Worm (Caenorhabditis elegans) whole organism, young adult: ENCODE data around the gene M163.5.

Source experiments
- B0261.1 ChIP-seq: sonication (generic microtip); optimal IDR thresholded peaks from 2 replicates; lab custom pipeline; 2016; ENCODE audit warnings: mild to moderate bottlenecking, missing genetic modification characterization, moderate library complexity, missing compliant biosample characterization
- B0336.3 ChIP-seq: fragments of 200-800 bp; sonication (Bioruptor generic); IDR thresholded peaks from 2 replicates; pipeline ENCODE4 v1.3.6; 2022; ENCODE audit warnings: missing genetic modification characterization, missing compliant biosample characterization
- C06A6.2 ChIP-seq: fragments of 200-800 bp; sonication (Bioruptor generic); conservative IDR thresholded peaks from 2 replicates; pipeline ENCODE4 v1.3.6; 2022; ENCODE audit warnings: missing genetic modification characterization, missing compliant biosample characterization
- C17E4.6 ChIP-seq: fragments of 200-800 bp; sonication (Bioruptor generic); IDR thresholded peaks from 2 replicates; pipeline ENCODE4 v1.3.6; 2022; ENCODE audit warnings: missing genetic modification reagents, missing genetic modification characterization, missing compliant biosample characterization
- F23B12.7 ChIP-seq: sonication (generic microtip); optimal IDR thresholded peaks from 2 replicates; lab custom pipeline; 2017; ENCODE audit warnings: missing genetic modification characterization, mild to moderate bottlenecking, missing compliant biosample characterization, antibody characterized with exemption, moderate library complexity; ENCODE audit not compliant: insufficient read depth
- F52B5.7 ChIP-seq: sonication (generic microtip); optimal IDR thresholded peaks from 2 replicates; lab custom pipeline; 2016; ENCODE audit warnings: mild to moderate bottlenecking, missing genetic modification characterization, missing compliant biosample characterization
- F55B11.4 ChIP-seq: sonication (generic microtip); optimal IDR thresholded peaks from 2 replicates; lab custom pipeline; 2016; ENCODE audit warnings: missing compliant biosample characterization, missing genetic modification characterization, borderline replicate concordance; ENCODE audit not compliant: insufficient read depth
- K11D2.4 ChIP-seq: fragments of 200-800 bp; sonication (Bioruptor generic); IDR thresholded peaks from 2 replicates; pipeline ENCODE4 v1.3.6; 2022; ENCODE audit warnings: missing genetic modification reagents, missing genetic modification characterization, missing compliant biosample characterization
- K12H6.12 ChIP-seq: fragments of 200-800 bp; sonication (Bioruptor generic); optimal IDR thresholded peaks from 2 replicates; lab custom pipeline; 2018; ENCODE audit warnings: mild to moderate bottlenecking, missing genetic modification characterization, missing compliant biosample characterization
- T26A5.8 ChIP-seq: sonication (generic microtip); optimal IDR thresholded peaks from 2 replicates; lab custom pipeline; 2016; ENCODE audit warnings: missing genetic modification characterization, missing compliant biosample characterization
- Y53F4B.3 ChIP-seq: fragments of 200-800 bp; sonication (Bioruptor generic); IDR thresholded peaks from 2 replicates; pipeline ENCODE4 v1.3.6; 2022; ENCODE audit warnings: missing genetic modification reagents, missing genetic modification characterization, missing compliant biosample characterization
- Y56A3A.18 ChIP-seq: fragments of 200-800 bp; sonication (Bioruptor generic); IDR thresholded peaks from 2 replicates; pipeline ENCODE4 v1.3.6; 2022; ENCODE audit warnings: missing genetic modification reagents, missing genetic modification characterization, missing compliant biosample characterization
- Y67H2A.10 ChIP-seq: fragments of 200-800 bp; sonication (Bioruptor generic); conservative IDR thresholded peaks from 2 replicates; pipeline ENCODE4 v1.3.6; 2022; ENCODE audit warnings: missing genetic modification reagents, missing genetic modification characterization, missing compliant biosample characterization
- Y79H2A.3 ChIP-seq: fragments of 200-800 bp; sonication (Bioruptor generic); conservative IDR thresholded peaks from 2 replicates; pipeline ENCODE4 v1.3.6; 2022; ENCODE audit warnings: missing genetic modification reagents, missing genetic modification characterization, missing compliant biosample characterization
- aptf-2 ChIP-seq: fragments of 200-800 bp; sonication (Bioruptor generic); conservative IDR thresholded peaks from 2 replicates; pipeline ENCODE4 v1.3.6; 2022; ENCODE audit warnings: missing genetic modification reagents, missing genetic modification characterization, missing compliant biosample characterization
- attf-5 ChIP-seq: fragments of 200-800 bp; sonication (Bioruptor generic); optimal IDR thresholded peaks from 2 replicates; lab custom pipeline; 2018; ENCODE audit warnings: mild to moderate bottlenecking, missing genetic modification characterization, missing compliant biosample characterization
- bed-2 ChIP-seq: fragments of 200-800 bp; sonication (Bioruptor generic); IDR thresholded peaks from 2 replicates; pipeline ENCODE4 v1.3.6; 2022; ENCODE audit warnings: missing genetic modification reagents, missing genetic modification characterization, missing compliant biosample characterization
- ccch-3 ChIP-seq: fragments of 200-800 bp; sonication (Bioruptor generic); optimal IDR thresholded peaks from 2 replicates; lab custom pipeline; 2018; ENCODE audit warnings: mild to moderate bottlenecking, missing genetic modification characterization, missing compliant biosample characterization
- cebp-1 ChIP-seq, 2 experiments: fragments of 200-800 bp in 1 of 2; sonication (Bioruptor generic) in 1 of 2; sonication (generic microtip) in 1 of 2; IDR thresholded peaks in 1 of 2; optimal IDR thresholded peaks in 1 of 2; 2 replicates each; pipeline versions ENCODE4 v1.3.6 to Lab custom; 2017 to 2022; ENCODE audit warnings: missing compliant biosample characterization in 2 of 2, missing genetic modification characterization in 2 of 2, mild to moderate bottlenecking in 1 of 2, missing genetic modification reagents in 1 of 2, moderate library complexity in 1 of 2
- cebp-2 ChIP-seq: fragments of 200-800 bp; sonication (Bioruptor generic); IDR thresholded peaks from 2 replicates; pipeline ENCODE4 v1.3.6; 2022; ENCODE audit warnings: missing genetic modification characterization, missing compliant biosample characterization
- ceh-100 ChIP-seq: fragments of 200-800 bp; sonication (Bioruptor generic); IDR thresholded peaks from 2 replicates; pipeline ENCODE4 v1.3.6; 2022; ENCODE audit warnings: missing genetic modification reagents, missing genetic modification characterization, missing compliant biosample characterization
- ceh-27 ChIP-seq: fragments of 200-800 bp; sonication (Bioruptor generic); optimal IDR thresholded peaks from 2 replicates; lab custom pipeline; 2018; ENCODE audit warnings: mild to moderate bottlenecking, missing genetic modification characterization, moderate library complexity, missing compliant biosample characterization
- chd-7 ChIP-seq: sonication (generic microtip); optimal IDR thresholded peaks from 2 replicates; lab custom pipeline; 2016; ENCODE audit warnings: mild to moderate bottlenecking, missing genetic modification characterization, moderate library complexity, missing compliant biosample characterization
- die-1 ChIP-seq: sonication (generic microtip); optimal IDR thresholded peaks from 2 replicates; lab custom pipeline; 2016; ENCODE audit warnings: missing genotype, mild to moderate bottlenecking, missing genetic modification characterization, missing compliant biosample characterization
- fkh-3 ChIP-seq: sonication (generic microtip); optimal IDR thresholded peaks from 2 replicates; lab custom pipeline; 2016; ENCODE audit warnings: mild to moderate bottlenecking, missing genetic modification characterization, missing compliant biosample characterization
- hrde-1 ChIP-seq: sonication (generic microtip); optimal IDR thresholded peaks from 2 replicates; lab custom pipeline; 2016; ENCODE audit warnings: missing genetic modification characterization, mild to moderate bottlenecking, missing compliant biosample characterization, moderate library complexity, missing genotype, missing genetic modification reagents, borderline replicate concordance
- lag-1 ChIP-seq: fragments of 200-800 bp; sonication (Bioruptor generic); IDR thresholded peaks from 2 replicates; pipeline ENCODE4 v1.3.6; 2022; ENCODE audit warnings: missing genetic modification reagents, missing genetic modification characterization, missing compliant biosample characterization
- lin-40 ChIP-seq: sonication (generic microtip); optimal IDR thresholded peaks from 2 replicates; lab custom pipeline; 2016; ENCODE audit warnings: missing genetic modification characterization, mild to moderate bottlenecking, missing compliant biosample characterization, missing genotype, missing genetic modification reagents
- madf-3 ChIP-seq: fragments of 200-800 bp; sonication (Bioruptor generic); IDR thresholded peaks from 2 replicates; pipeline ENCODE4 v1.3.6; 2022; ENCODE audit warnings: missing genetic modification reagents, missing genetic modification characterization, missing compliant biosample characterization
- mel-28 ChIP-seq: sonication (generic microtip); optimal IDR thresholded peaks from 2 replicates; lab custom pipeline; 2016; ENCODE audit warnings: borderline replicate concordance, mild to moderate bottlenecking, missing genetic modification characterization, missing compliant biosample characterization
- nfya-1 ChIP-seq: sonication (generic microtip); optimal IDR thresholded peaks from 2 replicates; lab custom pipeline; 2017; ENCODE audit warnings: antibody characterized with exemption, missing compliant biosample characterization, missing genetic modification characterization, borderline replicate concordance; ENCODE audit not compliant: insufficient read depth
- nhr-120 ChIP-seq: fragments of 200-800 bp; sonication (Bioruptor generic); IDR thresholded peaks from 2 replicates; pipeline ENCODE4 v1.3.6; 2022; ENCODE audit warnings: missing genetic modification characterization, missing compliant biosample characterization
- nhr-27 ChIP-seq: fragments of 200-800 bp; sonication (Bioruptor generic); optimal IDR thresholded peaks from 2 replicates; lab custom pipeline; 2018; ENCODE audit warnings: mild to moderate bottlenecking, missing genetic modification characterization, moderate library complexity, missing compliant biosample characterization
- nhr-90 ChIP-seq: sonication (generic microtip); optimal IDR thresholded peaks from 2 replicates; lab custom pipeline; 2016; ENCODE audit warnings: missing genotype, mild to moderate bottlenecking, missing genetic modification characterization, missing compliant biosample characterization
- pbrm-1 ChIP-seq: fragments of 200-800 bp; sonication (Bioruptor generic); IDR thresholded peaks from 2 replicates; pipeline ENCODE4 v1.3.6; 2022; ENCODE audit warnings: missing genetic modification reagents, missing genetic modification characterization, missing compliant biosample characterization
- rec-8 ChIP-seq, 2 experiments: sonication (generic microtip); optimal IDR thresholded peaks; 2 replicates each; lab custom pipeline; 2016; ENCODE audit warnings: mild to moderate bottlenecking in 2 of 2, missing genetic modification characterization in 2 of 2, missing genetic modification reagents in 2 of 2, missing genotype in 2 of 2, missing biosample characterization in 1 of 2, missing compliant biosample characterization in 1 of 2, moderate library complexity in 1 of 2
- rpc-1 ChIP-seq, 2 experiments: fragments of 150-350 bp in 1 of 2; sonication (generic microtip) in 1 of 2; optimal IDR thresholded peaks; 2 replicates each; lab custom pipeline; 2014 to 2018; ENCODE audit warnings: missing biosample characterization in 1 of 2, missing genetic modification characterization in 1 of 2, missing genetic modification reagents in 1 of 2, missing genotype in 1 of 2
- sdz-38 ChIP-seq: sonication (generic microtip); optimal IDR thresholded peaks from 2 replicates; lab custom pipeline; 2016; ENCODE audit warnings: missing genotype, missing genetic modification characterization, missing compliant biosample characterization
- snpc-1.3 ChIP-seq: sonication (generic microtip); optimal IDR thresholded peaks from 2 replicates; lab custom pipeline; 2017; ENCODE audit warnings: missing genetic modification characterization, mild to moderate bottlenecking, missing compliant biosample characterization, antibody characterized with exemption, moderate library complexity, missing genotype, missing genetic modification reagents; ENCODE audit not compliant: insufficient read depth
- snpc-3.4 ChIP-seq: sonication (generic microtip); optimal IDR thresholded peaks from 2 replicates; lab custom pipeline; 2017; ENCODE audit warnings: missing genetic modification characterization, mild to moderate bottlenecking, missing compliant biosample characterization, antibody characterized with exemption, moderate library complexity, missing genotype, missing genetic modification reagents
- sptf-2 ChIP-seq: fragments of 200-800 bp; sonication (Bioruptor generic); optimal IDR thresholded peaks from 2 replicates; lab custom pipeline; 2018; ENCODE audit warnings: mild to moderate bottlenecking, missing genetic modification characterization, missing compliant biosample characterization
- tbp1 ChIP-seq: fragments of 200-800 bp; sonication (Bioruptor generic); optimal IDR thresholded peaks from 2 replicates; lab custom pipeline; 2018; ENCODE audit warnings: mild to moderate bottlenecking, missing genetic modification characterization, missing compliant biosample characterization
- unc-62 ChIP-seq: fragments of 150-350 bp; optimal IDR thresholded peaks from 2 replicates; lab custom pipeline; 2014; ENCODE audit warnings: missing biosample characterization, missing genetic modification reagents, missing genetic modification characterization
- ztf-22 ChIP-seq: fragments of 200-800 bp; sonication (Bioruptor generic); optimal IDR thresholded peaks from 2 replicates; lab custom pipeline; 2018; ENCODE audit warnings: mild to moderate bottlenecking, missing genetic modification characterization, moderate library complexity, missing compliant biosample characterization
- ztf-26 ChIP-seq: sonication (generic microtip); optimal IDR thresholded peaks from 2 replicates; lab custom pipeline; 2017; ENCODE audit warnings: missing genetic modification characterization, missing compliant biosample characterization

Gene M163.5

DNA sequence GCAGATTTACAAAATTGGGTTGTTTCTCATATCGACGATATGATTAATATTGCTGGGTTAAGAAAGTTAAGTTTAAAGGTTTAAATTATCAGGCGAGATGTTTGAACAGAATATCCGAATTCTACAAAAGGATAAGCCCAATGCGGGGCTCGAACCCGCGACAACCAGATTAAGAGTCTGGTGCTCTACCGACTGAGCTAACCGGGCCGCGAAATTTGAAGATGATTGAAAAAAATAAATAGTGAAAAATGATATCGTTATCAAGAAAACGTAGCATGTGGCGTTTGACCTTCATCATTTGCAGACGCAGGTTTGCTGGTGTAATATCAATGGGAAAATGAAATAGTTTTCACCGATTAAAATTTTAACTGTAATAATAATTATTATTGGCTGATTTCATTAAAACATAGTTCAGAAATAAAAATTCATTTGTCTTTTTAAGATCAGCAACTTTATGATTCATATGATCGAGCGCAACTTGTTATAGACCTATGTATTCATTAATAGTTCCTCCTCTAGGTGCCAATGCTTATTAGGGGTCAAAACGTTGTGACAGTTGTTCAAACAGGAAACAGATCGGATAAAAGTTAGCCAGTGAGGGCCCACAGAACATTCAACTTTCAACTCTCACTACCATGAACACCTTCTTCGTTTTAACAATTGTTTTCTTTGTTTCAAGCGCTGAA lies 5.0 kb downstream of the M163.5 start, which contains the start of gene M163.11 (continued):
- TF ChIP-seq nfya-1 (no peak), B0261.1 (tag; lab: Kevin White, UChicago) (peak; percentile 82), cebp-2 (GFP tag; lab: Robert Waterston, UW) (0 out of 2 replicates have a peak, but pooled peaks have one; percentile 77), mel-28 (tag; lab: Kevin White, UChicago) (no peak), ceh-100 (GFP tag; lab: Robert Waterston, UW) (no peak), B0336.3 (GFP tag; lab: Robert Waterston, UW) (no peak), ceh-27 (no peak), Y53F4B.3 (GFP tag; lab: Robert Waterston, UW) (no peak), nhr-120 (GFP tag; lab: Robert Waterston, UW) (no peak), snpc-1.3 (peak; percentile 63), unc-62 (GFP tag; lab: Kevin White, UChicago) (no peak), pbrm-1 (GFP tag; lab: Robert Waterston, UW) (peak; percentile 76), die-1 (peak; percentile 92), nhr-27 (peak; percentile 44), Y67H2A.10 (GFP tag; lab: Robert Waterston, UW) (no peak), ztf-26 (tag; lab: Kevin White, UChicago) (peak; percentile 15), C17E4.6 (no peak), ccch-3 (GFP tag; lab: Kevin White, UChicago) (no peak), nhr-90 (tag; lab: Kevin White, UChicago) (peak; percentile 86), sptf-2 (GFP tag; lab: Kevin White, UChicago) (no peak), F52B5.7 (tag; lab: Kevin White, UChicago) (no peak), madf-3 (GFP tag; lab: Robert Waterston, UW) (peak; percentile 80; the same call in 1 of the 2 replicates), aptf-2 (no peak), attf-5 (peak; percentile 7), cebp-1 (GFP tag; IDR thresholded peaks at IDR 0.05; lab: Robert Waterston, UW) (0 out of 2 replicates have a peak, but pooled peaks have one; percentile 22), cebp-1 (tag; optimal IDR thresholded peaks at IDR 0.05; lab: Kevin White, UChicago) (peak; percentile 17), F23B12.7 (peak; percentile 9), bed-2 (GFP tag; lab: Robert Waterston, UW) (no peak), hrde-1 (tag; lab: Kevin White, UChicago) (no peak), K12H6.12 (tag; lab: Kevin White, UChicago) (no peak), Y79H2A.3 (GFP tag; lab: Robert Waterston, UW) (no peak), lag-1 (GFP tag; lab: Robert Waterston, UW) (no peak), fkh-3 (tag; lab: Kevin White, UChicago) (no peak), ztf-22 (GFP tag; lab: Kevin White, UChicago) (no peak), rpc-1 (optimal IDR thresholded peaks at IDR 0.05; lab: Kevin White, UChicago) (peak; percentile 85), rpc-1 (tag; optimal IDR thresholded peaks at IDR 0.05; lab: Kevin White, UChicago) (peak; percentile 92), lin-40 (tag; lab: Kevin White, UChicago) (peak; percentile 11), Y56A3A.18 (peak; percentile 65), tbp1 (peak; percentile 91), chd-7 (tag; lab: Kevin White, UChicago) (peak; percentile 61), C06A6.2 (GFP tag; lab: Robert Waterston, UW) (no peak), sdz-38 (tag; lab: Kevin White, UChicago) (no peak), snpc-3.4 (tag; lab: Kevin White, UChicago) (peak; percentile 86), K11D2.4 (GFP tag; lab: Robert Waterston, UW) (no peak), T26A5.8 (tag; lab: Kevin White, UChicago) (no peak), F55B11.4 (tag; lab: Kevin White, UChicago) (no peak), rec-8 (tag; optimal IDR thresholded peaks at IDR 0.05; lab: Kevin White, UChicago) (peak; percentile 55 to 57)
